Worm (Caenorhabditis elegans): ENCODE measurements around the gene W09H1.3.
A peak's percentile ranks its signal among the peaks of the same experiment; 100 is the strongest.

W09H1.3 gene

ce11 chrII:13199674-13200215 lies 15.5 kb downstream of the W09H1.3 start, which contains the start of gene btf-1 (continued):
- TF ChIP-seq dpl-1 (GFP tag; optimal IDR thresholded peaks at IDR 0.05) (peak; percentile 94 to 95 (median 95)), nhr-19 (GFP tag; conservative IDR thresholded peaks at IDR 0.05) (peak; percentile 86), grh-1 (GFP tag; IDR thresholded peaks at IDR 0.05) (peak; percentile 74), pag-3 (tag; optimal IDR thresholded peaks at IDR 0.05; ENCODE audit: borderline replicate concordance, insufficient read depth) (no peak), C16A3.4 (tag; optimal IDR thresholded peaks at IDR 0.05) (peak; percentile 83), ceh-88 (GFP tag; IDR thresholded peaks at IDR 0.05) (peak; percentile 86), isw-1 (GFP tag; IDR thresholded peaks at IDR 0.05) (peak; percentile 87), zag-1 (tag; optimal IDR thresholded peaks at IDR 0.05) (peak; percentile 43), lin-39 (tag; optimal IDR thresholded peaks at IDR 0.05) (peak; percentile 60), snu-23 (GFP tag; optimal IDR thresholded peaks at IDR 0.05) (peak; percentile 85), ceh-63 (GFP tag; optimal IDR thresholded peaks at IDR 0.05) (no peak), skn-1 (tag; optimal IDR thresholded peaks at IDR 0.05) (peak; percentile 28), nhr-28 (tag; optimal IDR thresholded peaks at IDR 0.05) (no peak), unc-62 (GFP tag; optimal IDR thresholded peaks at IDR 0.05) (no peak), ceh-8 (GFP tag; optimal IDR thresholded peaks at IDR 0.05) (peak; percentile 84), nhr-90 (tag; optimal IDR thresholded peaks at IDR 0.05; ENCODE audit: poor library complexity) (peak; percentile 94), dsc-1 (tag; optimal IDR thresholded peaks at IDR 0.05) (peak; percentile 86), jun-1 (tag; optimal IDR thresholded peaks at IDR 0.05) (peak; percentile 61), mep-1 (tag; optimal IDR thresholded peaks at IDR 0.05) (peak; percentile 84), ztf-11 (tag; optimal IDR thresholded peaks at IDR 0.05) (peak in 1 of 2 experiments; percentile 85), elt-3 (tag; optimal IDR thresholded peaks at IDR 0.05) (peak in 2 of 6 experiments; percentile 49 to 74), nhr-47 (tag; optimal IDR thresholded peaks at IDR 0.05) (peak; percentile 95), nhr-84 (tag; optimal IDR thresholded peaks at IDR 0.05) (no peak), zip-4 (GFP tag; optimal IDR thresholded peaks at IDR 0.05) (peak; percentile 61), aly-2 (tag; optimal IDR thresholded peaks at IDR 0.05) (peak; percentile 52), ama-1 (optimal IDR thresholded peaks at IDR 0.05) (peak; percentile 86), alr-1 (tag; optimal IDR thresholded peaks at IDR 0.05; ENCODE audit: borderline replicate concordance) (no peak), efl-3 (GFP tag; optimal IDR thresholded peaks at IDR 0.05) (peak; percentile 52), nhr-71 (tag; optimal IDR thresholded peaks at IDR 0.05) (peak; percentile 93), F16B12.6 (tag; optimal IDR thresholded peaks at IDR 0.05) (no peak), pqm-1 (tag; optimal IDR thresholded peaks at IDR 0.05) (no peak), sptf-1 (tag; optimal IDR thresholded peaks at IDR 0.05) (no peak), ets-5 (GFP tag; IDR thresholded peaks at IDR 0.05) (no peak), ceh-90 (tag; optimal IDR thresholded peaks at IDR 0.05) (peak; percentile 79), mdl-1 (tag; optimal IDR thresholded peaks at IDR 0.05) (peak in 1 of 2 experiments; percentile 28), lsy-2 (tag; optimal IDR thresholded peaks at IDR 0.05) (peak; percentile 74 to 84), swsn-7 (tag; optimal IDR thresholded peaks at IDR 0.05) (peak; percentile 83), ces-1 (GFP tag; optimal IDR thresholded peaks at IDR 0.05) (no peak), unc-98 (GFP tag; IDR thresholded peaks at IDR 0.05) (peak; percentile 87), nhr-85 (tag) (peak; percentile 97), mef-2 (tag; optimal IDR thresholded peaks at IDR 0.05) (no peak), ztf-4 (tag; optimal IDR thresholded peaks at IDR 0.05) (peak; percentile 13), fos-1 (tag; optimal IDR thresholded peaks at IDR 0.05) (peak; percentile 73), C34B4.2 (tag; optimal IDR thresholded peaks at IDR 0.05) (no peak), fkh-8 (tag; optimal IDR thresholded peaks at IDR 0.05) (peak; percentile 94), sup-37 (GFP tag; optimal IDR thresholded peaks at IDR 0.05) (peak; percentile 71), hpl-2 (GFP tag; optimal IDR thresholded peaks at IDR 0.05) (peak; percentile 45), vab-15 (tag; optimal IDR thresholded peaks at IDR 0.05) (peak; percentile 48), sox-4 (tag; optimal IDR thresholded peaks at IDR 0.05) (peak; percentile 84), rnt-1 (tag; optimal IDR thresholded peaks at IDR 0.05) (peak; percentile 88), nhr-11 (tag; optimal IDR thresholded peaks at IDR 0.05) (no peak), nhr-12 (tag; optimal IDR thresholded peaks at IDR 0.05) (no peak)
